Worm (Caenorhabditis elegans) whole organism, early embryonic: ENCODE data around the gene F28A10.8.

Experiments used
- ama-1 ChIP-seq: fragments of 150-350 bp; optimal IDR thresholded peaks from 2 replicates; lab custom pipeline; 2014
- ets-7 ChIP-seq: sonication (generic microtip); optimal IDR thresholded peaks from 2 replicates; lab custom pipeline; 2016; ENCODE audit warnings: missing genotype, missing genetic modification characterization, missing compliant biosample characterization
- flt-1 ChIP-seq: fragments of 200-800 bp; sonication (Bioruptor generic); IDR thresholded peaks from 2 replicates; pipeline ENCODE4 v1.3.6; 2022; ENCODE audit warnings: missing genetic modification characterization, missing compliant biosample characterization
- scrt-1 ChIP-seq: fragments of 200-800 bp; sonication (Bioruptor generic); IDR thresholded peaks from 2 replicates; pipeline ENCODE4 v1.3.6; 2022; ENCODE audit warnings: missing genetic modification characterization, missing compliant biosample characterization
- tbx-37 ChIP-seq: fragments of 200-800 bp; sonication (Bioruptor generic); conservative IDR thresholded peaks from 2 replicates; pipeline ENCODE4 v1.3.6; 2022; ENCODE audit warnings: missing genetic modification reagents, missing genetic modification characterization, missing compliant biosample characterization

DNA sequence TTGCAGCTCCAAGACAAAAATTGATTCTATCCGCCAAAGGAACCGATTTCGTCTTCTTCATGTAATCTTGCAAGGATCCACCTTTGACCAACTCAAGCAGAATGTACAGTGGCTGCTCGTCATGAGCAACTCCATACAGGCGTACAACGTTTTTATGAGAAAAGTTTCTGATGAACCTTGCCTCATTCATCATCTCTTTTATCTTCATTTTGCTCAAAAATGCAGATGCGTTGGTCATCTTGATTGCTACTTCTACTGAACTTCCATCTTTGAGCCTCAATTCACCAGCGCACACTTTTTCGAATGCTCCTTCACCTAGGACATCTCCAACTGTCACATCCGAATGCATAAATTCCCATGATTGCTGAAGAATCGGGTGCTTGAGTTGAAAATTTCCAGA lies 41.4 kb downstream of the F28A10.8 start:
- TF ChIP-seq ama-1, result no peak
- TF ChIP-seq flt-1 (GFP tag; lab: Robert Waterston, UW), result no peak
- no peak for TF ChIP-seq ets-7 (tag; lab: Kevin White, UChicago)
- TF ChIP-seq tbx-37 (GFP tag; lab: Robert Waterston, UW), result no peak
- TF ChIP-seq scrt-1 (GFP tag; lab: Robert Waterston, UW), result no peak
